Worm (Caenorhabditis elegans) whole organism, early embryonic: ENCODE data around the gene dyf-17.

Experiments used
- ama-1 ChIP-seq: fragments of 150-350 bp; optimal IDR thresholded peaks from 2 replicates; lab custom pipeline; 2014
- flt-1 ChIP-seq: fragments of 200-800 bp; sonication (Bioruptor generic); IDR thresholded peaks from 2 replicates; pipeline ENCODE4 v1.3.6; 2022; ENCODE audit warnings: missing genetic modification characterization, missing compliant biosample characterization

DNA sequence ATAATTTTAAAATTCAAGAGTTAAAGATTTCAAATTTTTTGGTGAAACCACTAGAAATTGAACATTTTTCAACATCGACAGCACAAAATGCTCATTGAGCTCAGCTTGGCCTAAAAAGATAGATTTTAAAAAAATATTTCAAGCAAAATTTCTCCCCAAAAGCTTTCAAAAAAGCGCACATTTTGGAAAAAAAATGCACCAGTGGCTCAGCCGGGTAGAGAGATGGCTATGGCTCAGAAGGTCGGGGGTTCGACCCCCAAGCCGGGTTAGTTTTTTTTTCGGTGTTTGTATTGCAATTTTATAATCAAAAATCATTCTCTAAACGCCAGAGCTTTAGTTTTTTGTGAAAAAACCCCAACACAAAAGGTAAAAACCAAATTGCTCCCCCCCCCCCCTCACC is 50.5 kb downstream of the dyf-17 start:
- TF ChIP-seq flt-1 (GFP tag; lab: Robert Waterston, UW) (no peak), ama-1 (no peak)
